Fruit fly (Drosophila melanogaster): ENCODE results near the gene Ostgamma.

dm6 chr2L:8270916-8271315 lies 37.1 kb downstream of the Ostgamma start:
- no peak for TF ChIP-seq Clk (GFP tag; optimal IDR thresholded peaks at IDR 0.05)
- TF ChIP-seq CG5204 (GFP tag; optimal IDR thresholded peaks at IDR 0.05) = no peak
- TF ChIP-seq cic (GFP tag; optimal IDR thresholded peaks at IDR 0.05) = no peak
- no peak for TF ChIP-seq toe (GFP tag; optimal IDR thresholded peaks at IDR 0.05)
- no peak for TF ChIP-seq kay (GFP tag; ENCODE audit: borderline replicate concordance)
- no peak for TF ChIP-seq CG14711 (tag; optimal IDR thresholded peaks at IDR 0.05)
- no peak for TF ChIP-seq CG1620 (GFP tag; optimal IDR thresholded peaks at IDR 0.05)
- no peak for TF ChIP-seq Crg-1 (GFP tag; optimal IDR thresholded peaks at IDR 0.05)
- no peak for TF ChIP-seq cnc (optimal IDR thresholded peaks at IDR 0.05)
- TF ChIP-seq tj (GFP tag; optimal IDR thresholded peaks at IDR 0.05) = no peak
- no peak for TF ChIP-seq Mnt (GFP tag; optimal IDR thresholded peaks at IDR 0.05)
- no peak for TF ChIP-seq CG11617 (GFP tag; optimal IDR thresholded peaks at IDR 0.05)
- no peak for TF ChIP-seq CG7101 (tag; optimal IDR thresholded peaks at IDR 0.05)
- TF ChIP-seq bab1 (GFP tag; optimal IDR thresholded peaks at IDR 0.05) = no peak
